Worm (Caenorhabditis elegans) whole organism, L2 larva: Measurements from ENCODE around the gene disl-2.

Experiments used
- blmp-1 ChIP-seq: sonication (generic microtip); optimal IDR thresholded peaks from 2 replicates; lab custom pipeline; 2017; ENCODE audit warnings: missing genetic modification characterization, mild to moderate bottlenecking, missing compliant biosample characterization, antibody characterized with exemption, moderate library complexity; ENCODE audit not compliant: insufficient read depth
- lin-39 ChIP-seq: fragments of 150-350 bp; optimal IDR thresholded peaks from 2 replicates; lab custom pipeline; 2014; ENCODE audit warnings: missing biosample characterization, missing genetic modification reagents, missing genetic modification characterization

- TF ChIP-seq lin-39 (tag; lab: Kevin White, UChicago) (no peak), blmp-1 (tag; lab: Kevin White, UChicago) (no peak)
These were observed 35.0 kb downstream of the disl-2 start, which contains the start of gene R02F2.10 for ce11 chrIII:5478011-5478410.
